Worm (Caenorhabditis elegans): ENCODE data around the gene T01C3.3.

DNA sequence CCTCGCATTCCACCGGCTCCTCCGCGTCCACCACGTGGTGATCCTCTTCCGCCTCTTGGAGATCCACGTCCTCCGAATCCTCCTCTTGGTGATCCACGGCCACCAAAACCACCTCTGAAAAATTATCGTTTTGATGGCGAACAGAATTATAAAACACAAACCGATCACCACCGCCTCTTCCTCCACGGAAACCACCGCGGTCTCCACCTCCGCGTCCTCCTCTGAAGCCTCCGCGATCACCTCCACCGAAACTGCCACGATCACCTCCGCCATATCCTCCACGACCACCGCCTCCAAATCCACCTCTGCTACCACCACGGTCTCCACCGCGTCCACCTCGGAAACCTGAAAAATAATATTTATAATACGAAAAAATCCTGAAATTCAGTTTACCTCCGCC lies 9.1 kb upstream of the T01C3.3 start:
- no peak for TF ChIP-seq dao-5 (tag; optimal IDR thresholded peaks at IDR 0.05)
- TF ChIP-seq W03F9.2 (tag; optimal IDR thresholded peaks at IDR 0.05) = no peak
- no peak for TF ChIP-seq him-1 (tag; optimal IDR thresholded peaks at IDR 0.05)

Measured in whole organism, L4/young adult.